Worm (Caenorhabditis elegans): ENCODE measurements around the gene hil-4.

Gene hil-4

ce11 chrV:4730075-4730474 is 24.0 kb upstream of the hil-4 start, which contains the start of gene tig-2 (continued):
- TF ChIP-seq snpc-4 (tag; optimal IDR thresholded peaks at IDR 0.05) = no peak

ce11 chrV:4731154-4731961 is 22.8 kb upstream of the hil-4 start, which contains the start of gene F39G3.3:
Gene F39G3.3 (plus strand): TSS chrV:4731911.
- TF ChIP-seq unc-62 (GFP tag; optimal IDR thresholded peaks at IDR 0.05) (no peak), unc-130 (tag; optimal IDR thresholded peaks at IDR 0.05) (peak; percentile 88), nhr-28 (tag; optimal IDR thresholded peaks at IDR 0.05) (no peak), sox-4 (tag; optimal IDR thresholded peaks at IDR 0.05) (no peak), fkh-10 (GFP tag; optimal IDR thresholded peaks at IDR 0.05) (no peak), rnt-1 (tag; optimal IDR thresholded peaks at IDR 0.05) (peak; percentile 81), dpl-1 (GFP tag; optimal IDR thresholded peaks at IDR 0.05) (peak; percentile 19 to 59 (median 46)), nhr-84 (tag; optimal IDR thresholded peaks at IDR 0.05) (no peak), pag-3 (tag; optimal IDR thresholded peaks at IDR 0.05; ENCODE audit: borderline replicate concordance, insufficient read depth) (no peak), elt-3 (tag; optimal IDR thresholded peaks at IDR 0.05) (peak in 1 of 6 experiments; percentile 10), unc-98 (GFP tag; IDR thresholded peaks at IDR 0.05) (no peak), nhr-90 (tag; optimal IDR thresholded peaks at IDR 0.05; ENCODE audit: poor library complexity) (peak; percentile 69), swsn-7 (tag; optimal IDR thresholded peaks at IDR 0.05) (peak; percentile 66), vab-15 (tag; optimal IDR thresholded peaks at IDR 0.05) (peak; percentile 36), ets-5 (GFP tag; IDR thresholded peaks at IDR 0.05) (no peak), zip-4 (GFP tag; optimal IDR thresholded peaks at IDR 0.05) (no peak), aly-2 (tag; optimal IDR thresholded peaks at IDR 0.05) (no peak), efl-1 (optimal IDR thresholded peaks at IDR 0.05) (peak; percentile 33 to 55), efl-1 (GFP tag; optimal IDR thresholded peaks at IDR 0.05 in 1 of 2) (peak; percentile 35 to 95), C34B4.2 (tag; optimal IDR thresholded peaks at IDR 0.05) (no peak), F16B12.6 (tag; optimal IDR thresholded peaks at IDR 0.05) (no peak), isw-1 (GFP tag; IDR thresholded peaks at IDR 0.05) (peak; percentile 6; the same call in 1 of the 2 replicates), blmp-1 (tag; optimal IDR thresholded peaks at IDR 0.05) (peak; percentile 46), sup-37 (GFP tag; optimal IDR thresholded peaks at IDR 0.05) (no peak), nhr-77 (tag; optimal IDR thresholded peaks at IDR 0.05) (no peak), C04F5.9 (tag; optimal IDR thresholded peaks at IDR 0.05) (no peak), ceh-82 (tag; optimal IDR thresholded peaks at IDR 0.05) (peak; percentile 36 to 55 (median 43)), tbx-2 (tag; optimal IDR thresholded peaks at IDR 0.05) (peak; percentile 48), fkh-4 (tag; optimal IDR thresholded peaks at IDR 0.05; ENCODE audit: borderline replicate concordance) (peak; percentile 9), nhr-11 (tag; optimal IDR thresholded peaks at IDR 0.05) (no peak), fkh-8 (tag; optimal IDR thresholded peaks at IDR 0.05) (no peak), hpl-2 (GFP tag; optimal IDR thresholded peaks at IDR 0.05) (peak; percentile 4), nhr-19 (GFP tag; conservative IDR thresholded peaks at IDR 0.05) (peak; percentile 54), unc-30 (tag; optimal IDR thresholded peaks at IDR 0.05) (no peak), efl-3 (GFP tag; optimal IDR thresholded peaks at IDR 0.05) (no peak), lin-39 (tag; optimal IDR thresholded peaks at IDR 0.05) (peak; percentile 81), alr-1 (tag; optimal IDR thresholded peaks at IDR 0.05; ENCODE audit: borderline replicate concordance) (no peak), sptf-1 (tag; optimal IDR thresholded peaks at IDR 0.05) (no peak), ceh-90 (tag; optimal IDR thresholded peaks at IDR 0.05) (no peak), hlh-17 (GFP tag; optimal IDR thresholded peaks at IDR 0.05; ENCODE audit: borderline replicate concordance) (no peak), nhr-47 (tag; optimal IDR thresholded peaks at IDR 0.05) (peak; percentile 65), mep-1 (tag; optimal IDR thresholded peaks at IDR 0.05) (peak; percentile 68), tlp-1 (tag; optimal IDR thresholded peaks at IDR 0.05) (no peak), lsy-2 (tag; optimal IDR thresholded peaks at IDR 0.05) (peak; percentile 58 to 63), zag-1 (tag; optimal IDR thresholded peaks at IDR 0.05) (no peak), pax-3 (tag; optimal IDR thresholded peaks at IDR 0.05) (no peak), pqm-1 (tag; optimal IDR thresholded peaks at IDR 0.05) (no peak), ztf-11 (tag; optimal IDR thresholded peaks at IDR 0.05) (peak in 1 of 2 experiments; percentile 7)
